Worm (Caenorhabditis elegans): ENCODE measurements around the gene egrh-1.

Gene egrh-1

ce11 chrX:14881119-14881518, 35.4 kb downstream of the egrh-1 start, which contains the start of gene flp-8:
Gene flp-8 (plus strand): TSS chrX:14881419.
- TF ChIP-seq fkh-4 (tag; optimal IDR thresholded peaks at IDR 0.05; ENCODE audit: borderline replicate concordance) (no peak), isw-1 (GFP tag; IDR thresholded peaks at IDR 0.05) (no peak), xbp-1 (tag; optimal IDR thresholded peaks at IDR 0.05) (no peak), nhr-90 (tag; optimal IDR thresholded peaks at IDR 0.05; ENCODE audit: poor library complexity) (no peak)

ce11 chrX:14885855-14886254, 40.1 kb downstream of the egrh-1 start:
- TF ChIP-seq aly-2 (tag; optimal IDR thresholded peaks at IDR 0.05) (no peak), ces-1 (GFP tag; optimal IDR thresholded peaks at IDR 0.05) (no peak), nhr-19 (GFP tag; conservative IDR thresholded peaks at IDR 0.05) (no peak), blmp-1 (tag; optimal IDR thresholded peaks at IDR 0.05) (peak; percentile 88), elt-3 (tag; optimal IDR thresholded peaks at IDR 0.05) (peak in 1 of 6 experiments; percentile 32), pax-3 (tag; optimal IDR thresholded peaks at IDR 0.05) (no peak), vab-15 (tag; optimal IDR thresholded peaks at IDR 0.05) (no peak)

ce11 chrX:14888188-14888587, 42.5 kb downstream of the egrh-1 start, which contains the start of gene daf-6:
Gene daf-6 (plus strand): TSS chrX:14888488.
- no peak for TF ChIP-seq jun-1 (tag; optimal IDR thresholded peaks at IDR 0.05)
- no peak for TF ChIP-seq efl-1 (optimal IDR thresholded peaks at IDR 0.05)
- peak in 1 of 2 experiments; percentile 84 for TF ChIP-seq efl-1 (GFP tag; optimal IDR thresholded peaks at IDR 0.05 in 1 of 2)
- no peak for TF ChIP-seq ets-5 (GFP tag; IDR thresholded peaks at IDR 0.05)
- no peak for TF ChIP-seq xbp-1 (tag; optimal IDR thresholded peaks at IDR 0.05)
- TF ChIP-seq nhr-12 (tag; optimal IDR thresholded peaks at IDR 0.05), result no peak

- TF ChIP-seq hlh-4 (tag; optimal IDR thresholded peaks at IDR 0.05) (no peak), unc-62 (GFP tag; optimal IDR thresholded peaks at IDR 0.05) (no peak), aly-2 (tag; optimal IDR thresholded peaks at IDR 0.05) (no peak), blmp-1 (tag; optimal IDR thresholded peaks at IDR 0.05) (peak; percentile 50), unc-130 (tag; optimal IDR thresholded peaks at IDR 0.05) (peak; percentile 66), hlh-17 (GFP tag; optimal IDR thresholded peaks at IDR 0.05; ENCODE audit: borderline replicate concordance) (no peak), rnt-1 (tag; optimal IDR thresholded peaks at IDR 0.05) (no peak), dsc-1 (tag; optimal IDR thresholded peaks at IDR 0.05) (no peak), ceh-8 (GFP tag; optimal IDR thresholded peaks at IDR 0.05) (no peak), pax-3 (tag; optimal IDR thresholded peaks at IDR 0.05) (no peak), pag-3 (tag; optimal IDR thresholded peaks at IDR 0.05; ENCODE audit: borderline replicate concordance, insufficient read depth) (no peak), nhr-19 (GFP tag; conservative IDR thresholded peaks at IDR 0.05) (peak; percentile 46), mdl-1 (tag; optimal IDR thresholded peaks at IDR 0.05) (peak in 1 of 2 experiments; percentile 37), nhr-20 (tag; optimal IDR thresholded peaks at IDR 0.05) (peak; percentile 76), swsn-7 (tag; optimal IDR thresholded peaks at IDR 0.05) (no peak), nhr-11 (tag; optimal IDR thresholded peaks at IDR 0.05) (no peak), nhr-90 (tag; optimal IDR thresholded peaks at IDR 0.05; ENCODE audit: poor library complexity) (peak; percentile 68), nhr-85 (tag) (peak; percentile 90), elt-3 (tag; optimal IDR thresholded peaks at IDR 0.05) (peak in 2 of 6 experiments; percentile 73 to 78), ama-1 (optimal IDR thresholded peaks at IDR 0.05) (no peak), lsy-2 (tag; optimal IDR thresholded peaks at IDR 0.05) (peak in 1 of 2 experiments; percentile 12), lin-35 (GFP tag; optimal IDR thresholded peaks at IDR 0.05) (peak in 1 of 2 experiments; percentile 22), lin-14 (GFP tag; optimal IDR thresholded peaks at IDR 0.05) (peak; percentile 46), lir-3 (tag; optimal IDR thresholded peaks at IDR 0.05; ENCODE audit: poor library complexity) (peak; percentile 29), tbx-2 (tag; optimal IDR thresholded peaks at IDR 0.05) (peak; percentile 56), nhr-84 (tag; optimal IDR thresholded peaks at IDR 0.05) (no peak), dpl-1 (GFP tag; optimal IDR thresholded peaks at IDR 0.05) (no peak), ceh-82 (tag; optimal IDR thresholded peaks at IDR 0.05) (no peak), snu-23 (GFP tag; optimal IDR thresholded peaks at IDR 0.05) (peak; percentile 57), egl-13 (tag; optimal IDR thresholded peaks at IDR 0.05) (no peak), efl-1 (optimal IDR thresholded peaks at IDR 0.05) (no peak), efl-1 (GFP tag; optimal IDR thresholded peaks at IDR 0.05 in 1 of 2) (no peak), fkh-8 (tag; optimal IDR thresholded peaks at IDR 0.05) (no peak), nhr-71 (tag; optimal IDR thresholded peaks at IDR 0.05) (peak; percentile 74), tlp-1 (tag; optimal IDR thresholded peaks at IDR 0.05) (no peak), egl-27 (tag; optimal IDR thresholded peaks at IDR 0.05) (no peak), skn-1 (tag; optimal IDR thresholded peaks at IDR 0.05) (no peak)
Observed at ce11 chrX:14894380-14894779, 48.6 kb downstream of the egrh-1 start.
